Worm (Caenorhabditis elegans) whole organism, mixed stage, embryonic: ENCODE data around the gene grl-31.

Experiments used
- M03D4.4 ChIP-seq: sonication (generic microtip); optimal IDR thresholded peaks from 2 replicates; lab custom pipeline; 2017; ENCODE audit warnings: mild to moderate bottlenecking, missing genetic modification characterization, missing compliant biosample characterization
- bed-3 ChIP-seq: fragments of 200-800 bp; sonication (Bioruptor generic); optimal IDR thresholded peaks from 3 replicates; lab custom pipeline; 2018; ENCODE audit warnings: mild to moderate bottlenecking, missing genetic modification characterization, moderate library complexity, missing compliant biosample characterization
- blmp-1 ChIP-seq: fragments of 150-350 bp; optimal IDR thresholded peaks from 2 replicates; lab custom pipeline; 2014; ENCODE audit warnings: missing biosample characterization, missing genetic modification characterization
- ceh-43 ChIP-seq: fragments of 200-800 bp; sonication (Bioruptor generic); optimal IDR thresholded peaks from 2 replicates; lab custom pipeline; 2018; ENCODE audit warnings: mild to moderate bottlenecking, missing genetic modification characterization, moderate library complexity, missing compliant biosample characterization
- ces-1 ChIP-seq: fragments of 150-350 bp; optimal IDR thresholded peaks from 2 replicates; lab custom pipeline; 2014; ENCODE audit warnings: missing biosample characterization, missing genetic modification reagents, missing genetic modification characterization
- drap-1 ChIP-seq: fragments of 200-800 bp; sonication (Bioruptor generic); optimal IDR thresholded peaks from 3 replicates; lab custom pipeline; 2018; ENCODE audit warnings: mild to moderate bottlenecking, missing genetic modification characterization, missing compliant biosample characterization
- elt-3 ChIP-seq: fragments of 150-350 bp; optimal IDR thresholded peaks from 2 replicates; lab custom pipeline; 2014; ENCODE audit warnings: missing biosample characterization, missing genetic modification characterization
- flh-1 ChIP-seq: fragments of 200-800 bp; sonication (Bioruptor generic); optimal IDR thresholded peaks from 2 replicates; lab custom pipeline; 2018; ENCODE audit warnings: mild to moderate bottlenecking, missing genetic modification characterization, moderate library complexity, missing compliant biosample characterization
- hlh-1 ChIP-seq: fragments of 150-350 bp; optimal IDR thresholded peaks from 2 replicates; lab custom pipeline; 2014; ENCODE audit warnings: missing biosample characterization, missing genetic modification reagents, missing genetic modification characterization
- lin-13 ChIP-seq: fragments of 150-350 bp; optimal IDR thresholded peaks from 2 replicates; lab custom pipeline; 2014; ENCODE audit warnings: missing biosample characterization, missing genetic modification characterization
- lin-32 ChIP-seq: fragments of 200-800 bp; sonication (Bioruptor generic); optimal IDR thresholded peaks from 2 replicates; lab custom pipeline; 2018; ENCODE audit warnings: mild to moderate bottlenecking, missing genetic modification characterization, missing compliant biosample characterization
- lsy-2 ChIP-seq: fragments of 150-350 bp; optimal IDR thresholded peaks from 2 replicates; lab custom pipeline; 2014; ENCODE audit warnings: missing biosample characterization, missing genetic modification characterization
- mab-5 ChIP-seq: fragments of 150-350 bp; optimal IDR thresholded peaks from 2 replicates; lab custom pipeline; 2014; ENCODE audit warnings: missing biosample characterization, missing genetic modification characterization
- mep-1 ChIP-seq: fragments of 150-350 bp; optimal IDR thresholded peaks from 2 replicates; lab custom pipeline; 2017; ENCODE audit warnings: missing biosample characterization, missing genetic modification reagents, missing genetic modification characterization, inconsistent platforms
- mls-2 ChIP-seq: sonication (generic microtip); optimal IDR thresholded peaks from 2 replicates; lab custom pipeline; 2016; ENCODE audit warnings: mild to moderate bottlenecking, missing genetic modification characterization, moderate library complexity, missing compliant biosample characterization
- nhr-12 ChIP-seq: fragments of 150-350 bp; optimal IDR thresholded peaks from 2 replicates; lab custom pipeline; 2014; ENCODE audit warnings: missing biosample characterization, missing genetic modification characterization
- nhr-2 ChIP-seq: fragments of 150-350 bp; optimal IDR thresholded peaks from 2 replicates; lab custom pipeline; 2014; ENCODE audit warnings: missing biosample characterization, missing genetic modification characterization
- nhr-237 ChIP-seq: fragments of 150-350 bp; optimal IDR thresholded peaks from 2 replicates; lab custom pipeline; 2014; ENCODE audit warnings: missing biosample characterization, missing genetic modification characterization
- nhr-28 ChIP-seq: fragments of 150-350 bp; optimal IDR thresholded peaks from 2 replicates; lab custom pipeline; 2014; ENCODE audit warnings: missing biosample characterization, missing genetic modification characterization
- nhr-76 ChIP-seq: sonication (generic microtip); optimal IDR thresholded peaks from 2 replicates; lab custom pipeline; 2017; ENCODE audit warnings: missing biosample characterization, missing genetic modification characterization
- pha-4 ChIP-seq: fragments of 150-350 bp; optimal IDR thresholded peaks from 2 replicates; lab custom pipeline; 2018; ENCODE audit warnings: missing biosample characterization, missing genetic modification reagents, missing genetic modification characterization
- sem-2 ChIP-seq: fragments of 200-800 bp; sonication (Bioruptor generic); optimal IDR thresholded peaks from 2 replicates; lab custom pipeline; 2018; ENCODE audit warnings: mild to moderate bottlenecking, missing genetic modification characterization, missing compliant biosample characterization
- snpc-4 ChIP-seq: fragments of 150-350 bp; optimal IDR thresholded peaks from 2 replicates; lab custom pipeline; 2014; ENCODE audit warnings: missing biosample characterization, missing genetic modification characterization
- sptf-1 ChIP-seq: sonication (generic microtip); optimal IDR thresholded peaks from 2 replicates; lab custom pipeline; 2017; ENCODE audit warnings: mild to moderate bottlenecking, missing genetic modification characterization, moderate library complexity, missing compliant biosample characterization
- tbx-8 ChIP-seq: fragments of 200-800 bp; sonication (Bioruptor generic); optimal IDR thresholded peaks from 2 replicates; lab custom pipeline; 2018; ENCODE audit warnings: mild to moderate bottlenecking, missing genetic modification characterization, moderate library complexity, missing compliant biosample characterization
- unc-39 ChIP-seq: fragments of 150-350 bp; optimal IDR thresholded peaks from 2 replicates; lab custom pipeline; 2014; ENCODE audit warnings: missing biosample characterization, missing genetic modification characterization
- unc-62 ChIP-seq: fragments of 150-350 bp; optimal IDR thresholded peaks from 2 replicates; lab custom pipeline; 2014; ENCODE audit warnings: missing biosample characterization, missing genetic modification reagents, missing genetic modification characterization
- zip-8 ChIP-seq: fragments of 150-350 bp; optimal IDR thresholded peaks from 2 replicates; lab custom pipeline; 2014; ENCODE audit warnings: missing biosample characterization, missing genetic modification characterization
- ztf-11 ChIP-seq: fragments of 150-350 bp; optimal IDR thresholded peaks from 2 replicates; lab custom pipeline; 2014; ENCODE audit warnings: missing biosample characterization, missing genetic modification characterization

grl-31 gene

ce11 chrV:3548798-3549197, 8.8 kb downstream of the grl-31 start, which contains the start of gene srw-130:
Gene srw-130 (minus strand): TSS chrV:3548898.
- TF ChIP-seq nhr-28 (tag; lab: Kevin White, UChicago) (no peak), lsy-2 (tag; lab: Kevin White, UChicago) (no peak), flh-1 (GFP tag; lab: Kevin White, UChicago) (no peak), snpc-4 (tag; lab: Kevin White, UChicago) (no peak), hlh-1 (no peak), unc-39 (tag; lab: Kevin White, UChicago) (no peak), bed-3 (GFP tag; lab: Kevin White, UChicago) (no peak), mls-2 (tag; lab: Kevin White, UChicago) (no peak), tbx-8 (GFP tag; lab: Kevin White, UChicago) (no peak), ceh-43 (no peak), elt-3 (tag; lab: Kevin White, UChicago) (no peak)

- TF ChIP-seq tbx-8 (GFP tag; lab: Kevin White, UChicago) (no peak), flh-1 (GFP tag; lab: Kevin White, UChicago) (no peak), hlh-1 (no peak), zip-8 (tag; lab: Kevin White, UChicago) (no peak), nhr-28 (tag; lab: Kevin White, UChicago) (no peak)
These were observed 11.1 kb downstream of the grl-31 start, which contains the start of gene srbc-68 for ce11 chrV:3546517-3546916. Gene srbc-68 (minus strand): TSS chrV:3546617.

- TF ChIP-seq nhr-2 (tag; lab: Kevin White, UChicago) (no peak), nhr-237 (tag; lab: Kevin White, UChicago) (no peak), pha-4 (tag; lab: Kevin White, UChicago) (no peak), elt-3 (tag; lab: Kevin White, UChicago) (no peak), snpc-4 (tag; lab: Kevin White, UChicago) (no peak), mls-2 (tag; lab: Kevin White, UChicago) (no peak), ztf-11 (tag; lab: Kevin White, UChicago) (no peak), sptf-1 (no peak), nhr-28 (tag; lab: Kevin White, UChicago) (no peak), M03D4.4 (tag; lab: Kevin White, UChicago) (no peak)
These were observed 14.2 kb downstream of the grl-31 start, which contains the start of gene nhr-222 for ce11 chrV:3543344-3543743. Gene nhr-222 (minus strand): TSS chrV:3543444.

- TF ChIP-seq zip-8 (tag; lab: Kevin White, UChicago) (no peak), elt-3 (tag; lab: Kevin White, UChicago) (no peak), snpc-4 (tag; lab: Kevin White, UChicago) (no peak), unc-39 (tag; lab: Kevin White, UChicago) (no peak), hlh-1 (no peak), drap-1 (no peak), lin-13 (tag; lab: Kevin White, UChicago) (no peak), lsy-2 (tag; lab: Kevin White, UChicago) (no peak), mab-5 (tag; lab: Kevin White, UChicago) (no peak), ceh-43 (no peak), sptf-1 (no peak), nhr-76 (tag; lab: Kevin White, UChicago) (no peak), mep-1 (no peak), unc-62 (GFP tag; lab: Kevin White, UChicago) (no peak), mls-2 (tag; lab: Kevin White, UChicago) (no peak), bed-3 (GFP tag; lab: Kevin White, UChicago) (no peak), nhr-12 (tag; lab: Kevin White, UChicago) (no peak), ces-1 (GFP tag; lab: Kevin White, UChicago) (no peak), lin-32 (GFP tag; lab: Kevin White, UChicago) (no peak)
These were observed 16.5 kb downstream of the grl-31 start, which contains the start of gene srbc-67 for ce11 chrV:3541117-3541516. Gene srbc-67 (minus strand): TSS chrV:3541217.

ce11 chrV:3538307-3538706, 19.3 kb downstream of the grl-31 start, which contains the start of gene nhr-93:
Gene nhr-93 (minus strand): TSS chrV:3538407.
- TF ChIP-seq nhr-237 (tag; lab: Kevin White, UChicago) (no peak), pha-4 (tag; lab: Kevin White, UChicago) (no peak), hlh-1 (no peak), nhr-12 (tag; lab: Kevin White, UChicago) (no peak), lsy-2 (tag; lab: Kevin White, UChicago) (no peak), ces-1 (GFP tag; lab: Kevin White, UChicago) (no peak), lin-13 (tag; lab: Kevin White, UChicago) (no peak), bed-3 (GFP tag; lab: Kevin White, UChicago) (no peak), blmp-1 (tag; lab: Kevin White, UChicago) (no peak), tbx-8 (GFP tag; lab: Kevin White, UChicago) (no peak), unc-62 (GFP tag; lab: Kevin White, UChicago) (no peak), nhr-76 (tag; lab: Kevin White, UChicago) (no peak), mep-1 (no peak), elt-3 (tag; lab: Kevin White, UChicago) (no peak), M03D4.4 (tag; lab: Kevin White, UChicago) (no peak), flh-1 (GFP tag; lab: Kevin White, UChicago) (no peak), mls-2 (tag; lab: Kevin White, UChicago) (no peak), sem-2 (GFP tag; lab: Kevin White, UChicago) (no peak)
